Worm (Caenorhabditis elegans): ENCODE measurements around the gene Y75B8A.32.

Gene Y75B8A.32

ce11 chrIII:12367891-12368290 lies 9.5 kb upstream of the Y75B8A.32 start:
- TF ChIP-seq fkh-2 (tag; optimal IDR thresholded peaks at IDR 0.05) (no peak), nhr-12 (tag; optimal IDR thresholded peaks at IDR 0.05) (no peak), snpc-4 (tag; optimal IDR thresholded peaks at IDR 0.05) (no peak), R02D3.7 (tag; optimal IDR thresholded peaks at IDR 0.05) (no peak), ztf-4 (tag; optimal IDR thresholded peaks at IDR 0.05) (no peak), ceh-82 (tag; optimal IDR thresholded peaks at IDR 0.05) (no peak), mdl-1 (tag; optimal IDR thresholded peaks at IDR 0.05) (no peak), elt-3 (tag; optimal IDR thresholded peaks at IDR 0.05) (no peak), fos-1 (tag; optimal IDR thresholded peaks at IDR 0.05) (no peak)

- TF ChIP-seq nhr-25 (tag; optimal IDR thresholded peaks at IDR 0.05), result no peak
- no peak for TF ChIP-seq jun-1 (tag; optimal IDR thresholded peaks at IDR 0.05)
- TF ChIP-seq elt-3 (tag; optimal IDR thresholded peaks at IDR 0.05), result no peak
- TF ChIP-seq elt-2 (tag; optimal IDR thresholded peaks at IDR 0.05), result peak; percentile 29
- peak; percentile 21 for TF ChIP-seq nhr-23 (tag; optimal IDR thresholded peaks at IDR 0.05)
- peak; percentile 63 for TF ChIP-seq ama-1 (optimal IDR thresholded peaks at IDR 0.05)
- TF ChIP-seq pha-4 (tag; optimal IDR thresholded peaks at IDR 0.05), result no peak
- no peak for TF ChIP-seq R02D3.7 (tag; optimal IDR thresholded peaks at IDR 0.05)
- TF ChIP-seq mml-1 (tag; optimal IDR thresholded peaks at IDR 0.05), result no peak
Measured at ce11 chrIII:12366989-12367557, 8.7 kb upstream of the Y75B8A.32 start, which contains the start of gene Y75B8A.33. Gene Y75B8A.33, minus strand, starts transcription at chrIII:12367373.

- no peak for TF ChIP-seq nhr-11 (tag; optimal IDR thresholded peaks at IDR 0.05)
- TF ChIP-seq fos-1 (tag; optimal IDR thresholded peaks at IDR 0.05), result no peak
- no peak for TF ChIP-seq nhr-77 (tag; optimal IDR thresholded peaks at IDR 0.05)
Measured at ce11 chrIII:12359265-12359664, 904 bp upstream of the Y75B8A.32 start, which contains the start of gene Y75B8A.34. Gene Y75B8A.34, plus strand, starts transcription at chrIII:12359565.

- TF ChIP-seq tbx-2 (tag; optimal IDR thresholded peaks at IDR 0.05) (no peak), fkh-10 (GFP tag; optimal IDR thresholded peaks at IDR 0.05) (no peak), nhr-76 (tag; optimal IDR thresholded peaks at IDR 0.05) (no peak), ama-1 (optimal IDR thresholded peaks at IDR 0.05) (no peak), nhr-77 (tag; optimal IDR thresholded peaks at IDR 0.05) (no peak), nhr-11 (tag; optimal IDR thresholded peaks at IDR 0.05) (no peak), jun-1 (tag; optimal IDR thresholded peaks at IDR 0.05) (no peak), lin-39 (tag; optimal IDR thresholded peaks at IDR 0.05) (no peak), elt-3 (tag; optimal IDR thresholded peaks at IDR 0.05) (no peak), R02D3.7 (tag; optimal IDR thresholded peaks at IDR 0.05) (no peak), snpc-4 (tag; optimal IDR thresholded peaks at IDR 0.05) (no peak), pha-4 (tag; optimal IDR thresholded peaks at IDR 0.05) (no peak), ceh-16 (tag; optimal IDR thresholded peaks at IDR 0.05) (no peak), ztf-11 (tag; optimal IDR thresholded peaks at IDR 0.05) (no peak), ZK546.5 (tag; optimal IDR thresholded peaks at IDR 0.05) (no peak), nhr-237 (tag; optimal IDR thresholded peaks at IDR 0.05) (no peak), unc-39 (tag; optimal IDR thresholded peaks at IDR 0.05) (no peak)
Measured at ce11 chrIII:12356588-12356987, 1.8 kb downstream of the Y75B8A.32 start.

- TF ChIP-seq tbx-2 (tag; optimal IDR thresholded peaks at IDR 0.05) (peak; percentile 4), ceh-16 (tag; optimal IDR thresholded peaks at IDR 0.05) (no peak), daf-12 (tag; optimal IDR thresholded peaks at IDR 0.05) (no peak), lin-15B (tag; optimal IDR thresholded peaks at IDR 0.05) (peak; percentile 98), lin-39 (tag; optimal IDR thresholded peaks at IDR 0.05) (peak; percentile 13), sea-2 (GFP tag; optimal IDR thresholded peaks at IDR 0.05) (no peak), ama-1 (optimal IDR thresholded peaks at IDR 0.05) (no peak), R02D3.7 (tag; optimal IDR thresholded peaks at IDR 0.05) (peak; percentile 58), ZK546.5 (tag; optimal IDR thresholded peaks at IDR 0.05) (no peak), ceh-82 (tag; optimal IDR thresholded peaks at IDR 0.05) (no peak), fos-1 (tag; optimal IDR thresholded peaks at IDR 0.05) (no peak), ztf-4 (tag; optimal IDR thresholded peaks at IDR 0.05) (no peak), egl-5 (tag; optimal IDR thresholded peaks at IDR 0.05) (no peak), eor-1 (tag; optimal IDR thresholded peaks at IDR 0.05) (no peak), nhr-11 (tag; optimal IDR thresholded peaks at IDR 0.05) (no peak), snpc-4 (tag; optimal IDR thresholded peaks at IDR 0.05) (peak; percentile 89), fkh-2 (tag; optimal IDR thresholded peaks at IDR 0.05) (no peak), elt-2 (tag; optimal IDR thresholded peaks at IDR 0.05) (peak; percentile 54), nhr-28 (tag; optimal IDR thresholded peaks at IDR 0.05) (no peak), fkh-10 (GFP tag; optimal IDR thresholded peaks at IDR 0.05) (no peak), ceh-28 (tag; optimal IDR thresholded peaks at IDR 0.05) (peak; percentile 68), nhr-77 (tag; optimal IDR thresholded peaks at IDR 0.05) (peak; percentile 21), mml-1 (tag; optimal IDR thresholded peaks at IDR 0.05) (no peak), elt-1 (tag; optimal IDR thresholded peaks at IDR 0.05) (peak; percentile 50), elt-3 (tag; optimal IDR thresholded peaks at IDR 0.05) (no peak), lsy-12 (tag; optimal IDR thresholded peaks at IDR 0.05) (peak; percentile 14), ztf-11 (tag; optimal IDR thresholded peaks at IDR 0.05) (no peak), nhr-12 (tag; optimal IDR thresholded peaks at IDR 0.05) (no peak), nhr-67 (tag; optimal IDR thresholded peaks at IDR 0.05) (no peak), hmg-11 (tag; optimal IDR thresholded peaks at IDR 0.05) (peak; percentile 72), skn-1 (tag; optimal IDR thresholded peaks at IDR 0.05) (peak; percentile 43), ceh-9 (tag; optimal IDR thresholded peaks at IDR 0.05) (no peak), jun-1 (tag; optimal IDR thresholded peaks at IDR 0.05) (peak; percentile 33), nhr-23 (tag; optimal IDR thresholded peaks at IDR 0.05) (peak; percentile 93), nhr-237 (tag; optimal IDR thresholded peaks at IDR 0.05) (no peak), nhr-76 (tag; optimal IDR thresholded peaks at IDR 0.05) (no peak), nhr-43 (tag; optimal IDR thresholded peaks at IDR 0.05; ENCODE audit: poor library complexity, severe bottlenecking) (peak; percentile 91)
Measured at ce11 chrIII:12351301-12351700, 7.1 kb downstream of the Y75B8A.32 start, which contains the start of the genes pph-4.1 and Y75B8A.31. Gene pph-4.1, minus strand, starts transcription at chrIII:12351336. Gene Y75B8A.31, plus strand, starts transcription at chrIII:12351642.
